Worm (Caenorhabditis elegans) whole organism, young adult: Measurements from ENCODE around the gene lpin-1.

Source experiments
- D2030.7 ChIP-seq: fragments of 200-800 bp; sonication (Bioruptor generic); IDR thresholded peaks from 2 replicates; pipeline ENCODE4 v1.3.6; 2022; ENCODE audit warnings: missing genetic modification reagents, missing genetic modification characterization, missing compliant biosample characterization
- F37B4.10 ChIP-seq: fragments of 200-800 bp; sonication (Bioruptor generic); IDR thresholded peaks from 2 replicates; pipeline ENCODE4 v1.3.6; 2022; ENCODE audit warnings: missing genetic modification characterization, missing compliant biosample characterization
- F49E8.2 ChIP-seq: sonication (generic microtip); optimal IDR thresholded peaks from 3 replicates; lab custom pipeline; 2017; ENCODE audit warnings: missing genetic modification characterization, mild to moderate bottlenecking, missing compliant biosample characterization, antibody characterized with exemption, moderate library complexity; ENCODE audit not compliant: insufficient read depth
- K12H6.12 ChIP-seq: fragments of 200-800 bp; sonication (Bioruptor generic); optimal IDR thresholded peaks from 2 replicates; lab custom pipeline; 2018; ENCODE audit warnings: mild to moderate bottlenecking, missing genetic modification characterization, missing compliant biosample characterization
- T26A5.8 ChIP-seq: sonication (generic microtip); optimal IDR thresholded peaks from 2 replicates; lab custom pipeline; 2016; ENCODE audit warnings: missing genetic modification characterization, missing compliant biosample characterization
- Y53G8AR.9 ChIP-seq: fragments of 200-800 bp; sonication (Bioruptor generic); conservative IDR thresholded peaks from 2 replicates; pipeline ENCODE4 v1.3.6; 2022; ENCODE audit warnings: missing genetic modification reagents, missing genetic modification characterization, missing compliant biosample characterization
- akir-1 ChIP-seq: fragments of 200-800 bp; sonication (Bioruptor generic); optimal IDR thresholded peaks from 2 replicates; lab custom pipeline; 2018; ENCODE audit warnings: mild to moderate bottlenecking, missing genetic modification characterization, moderate library complexity, missing compliant biosample characterization
- aptf-3 ChIP-seq: fragments of 200-800 bp; sonication (Bioruptor generic); IDR thresholded peaks from 2 replicates; pipeline ENCODE4 v1.3.6; 2022; ENCODE audit warnings: missing genetic modification characterization, missing compliant biosample characterization
- athp-1 ChIP-seq: sonication (generic microtip); optimal IDR thresholded peaks from 2 replicates; lab custom pipeline; 2017; ENCODE audit warnings: mild to moderate bottlenecking, missing genetic modification characterization, missing compliant biosample characterization
- attf-5 ChIP-seq: fragments of 200-800 bp; sonication (Bioruptor generic); optimal IDR thresholded peaks from 2 replicates; lab custom pipeline; 2018; ENCODE audit warnings: mild to moderate bottlenecking, missing genetic modification characterization, missing compliant biosample characterization
- cebp-1 ChIP-seq, 2 experiments: fragments of 200-800 bp in 1 of 2; sonication (Bioruptor generic) in 1 of 2; sonication (generic microtip) in 1 of 2; IDR thresholded peaks in 1 of 2; optimal IDR thresholded peaks in 1 of 2; 2 replicates each; pipeline versions ENCODE4 v1.3.6 to Lab custom; 2017 to 2022; ENCODE audit warnings: missing compliant biosample characterization in 2 of 2, missing genetic modification characterization in 2 of 2, mild to moderate bottlenecking in 1 of 2, missing genetic modification reagents in 1 of 2, moderate library complexity in 1 of 2
- ceh-40 ChIP-seq: fragments of 200-800 bp; sonication (Bioruptor generic); IDR thresholded peaks from 2 replicates; pipeline ENCODE4 v1.3.6; 2022; ENCODE audit warnings: missing genetic modification characterization, missing compliant biosample characterization
- ceh-91 ChIP-seq: fragments of 200-800 bp; sonication (Bioruptor generic); IDR thresholded peaks from 2 replicates; pipeline ENCODE4 v1.3.6; 2022; ENCODE audit warnings: missing genetic modification reagents, missing genetic modification characterization, missing compliant biosample characterization
- die-1 ChIP-seq: sonication (generic microtip); optimal IDR thresholded peaks from 2 replicates; lab custom pipeline; 2016; ENCODE audit warnings: missing genotype, mild to moderate bottlenecking, missing genetic modification characterization, missing compliant biosample characterization
- gei-17 ChIP-seq: fragments of 200-800 bp; sonication (Bioruptor generic); optimal IDR thresholded peaks from 2 replicates; lab custom pipeline; 2018; ENCODE audit warnings: mild to moderate bottlenecking, missing genetic modification characterization, missing compliant biosample characterization
- hmg-1.2 ChIP-seq: fragments of 200-800 bp; sonication (Bioruptor generic); IDR thresholded peaks from 2 replicates; pipeline ENCODE4 v1.3.6; 2022; ENCODE audit warnings: missing genetic modification reagents, missing genetic modification characterization, missing compliant biosample characterization
- lin-26 ChIP-seq: fragments of 200-800 bp; sonication (Bioruptor generic); IDR thresholded peaks from 2 replicates; pipeline ENCODE4 v1.3.6; 2022; ENCODE audit warnings: missing genetic modification reagents, missing genetic modification characterization, missing compliant biosample characterization
- lin-35 ChIP-seq, 3 experiments: fragments of 150-350 bp in 2 of 3; sonication (generic microtip) in 1 of 3; optimal IDR thresholded peaks; 2 replicates each; lab custom pipeline; 2014 to 2018; ENCODE audit warnings: missing biosample characterization in 3 of 3, missing genetic modification characterization in 3 of 3, missing genetic modification reagents in 3 of 3
- lsy-27 ChIP-seq: sonication (generic microtip); optimal IDR thresholded peaks from 2 replicates; lab custom pipeline; 2017; ENCODE audit warnings: missing genetic modification characterization, mild to moderate bottlenecking, missing compliant biosample characterization, antibody characterized with exemption, missing genotype, borderline replicate concordance; ENCODE audit not compliant: insufficient read depth
- madf-3 ChIP-seq: fragments of 200-800 bp; sonication (Bioruptor generic); IDR thresholded peaks from 2 replicates; pipeline ENCODE4 v1.3.6; 2022; ENCODE audit warnings: missing genetic modification reagents, missing genetic modification characterization, missing compliant biosample characterization
- madf-6 ChIP-seq: fragments of 200-800 bp; sonication (Bioruptor generic); IDR thresholded peaks from 2 replicates; pipeline ENCODE4 v1.3.6; 2022; ENCODE audit warnings: missing genetic modification reagents, missing genetic modification characterization, missing compliant biosample characterization
- mcd-1 ChIP-seq: fragments of 200-800 bp; sonication (Bioruptor generic); IDR thresholded peaks from 2 replicates; pipeline ENCODE4 v1.3.6; 2022; ENCODE audit warnings: missing genetic modification reagents, missing genetic modification characterization, missing compliant biosample characterization
- nfya-1 ChIP-seq: sonication (generic microtip); optimal IDR thresholded peaks from 2 replicates; lab custom pipeline; 2017; ENCODE audit warnings: antibody characterized with exemption, missing compliant biosample characterization, missing genetic modification characterization, borderline replicate concordance; ENCODE audit not compliant: insufficient read depth
- nhr-80 ChIP-seq: sonication (generic microtip); optimal IDR thresholded peaks from 2 replicates; lab custom pipeline; 2016; ENCODE audit warnings: missing genetic modification characterization, missing compliant biosample characterization
- pbrm-1 ChIP-seq: fragments of 200-800 bp; sonication (Bioruptor generic); IDR thresholded peaks from 2 replicates; pipeline ENCODE4 v1.3.6; 2022; ENCODE audit warnings: missing genetic modification reagents, missing genetic modification characterization, missing compliant biosample characterization
- snpc-1.3 ChIP-seq: sonication (generic microtip); optimal IDR thresholded peaks from 2 replicates; lab custom pipeline; 2017; ENCODE audit warnings: missing genetic modification characterization, mild to moderate bottlenecking, missing compliant biosample characterization, antibody characterized with exemption, moderate library complexity, missing genotype, missing genetic modification reagents; ENCODE audit not compliant: insufficient read depth
- snpc-3.4 ChIP-seq: sonication (generic microtip); optimal IDR thresholded peaks from 2 replicates; lab custom pipeline; 2017; ENCODE audit warnings: missing genetic modification characterization, mild to moderate bottlenecking, missing compliant biosample characterization, antibody characterized with exemption, moderate library complexity, missing genotype, missing genetic modification reagents
- snpc-4 ChIP-seq, 5 experiments: fragments of 150-350 bp in 1 of 5; sonication (generic microtip) in 4 of 5; optimal IDR thresholded peaks; 2 replicates each; lab custom pipeline; 2014 to 2018; ENCODE audit warnings: missing genetic modification characterization in 5 of 5, missing biosample characterization in 3 of 5, antibody characterized with exemption in 2 of 5, mild to moderate bottlenecking in 2 of 5, missing compliant biosample characterization in 2 of 5, missing genotype in 2 of 5, moderate library complexity in 2 of 5, missing genetic modification reagents in 1 of 5
- tlf-1 ChIP-seq: fragments of 200-800 bp; sonication (Bioruptor generic); optimal IDR thresholded peaks from 2 replicates; lab custom pipeline; 2018; ENCODE audit warnings: mild to moderate bottlenecking, missing genetic modification characterization, missing compliant biosample characterization
- unc-130 ChIP-seq: sonication (generic microtip); optimal IDR thresholded peaks from 2 replicates; lab custom pipeline; 2016; ENCODE audit warnings: missing genetic modification reagents, missing genetic modification characterization, missing compliant biosample characterization
- xnd-1 ChIP-seq: sonication (generic microtip); optimal IDR thresholded peaks from 2 replicates; lab custom pipeline; 2016; ENCODE audit warnings: missing genotype, missing genetic modification reagents, missing genetic modification characterization, missing compliant biosample characterization
- ztf-18 ChIP-seq: sonication (generic microtip); optimal IDR thresholded peaks from 2 replicates; lab custom pipeline; 2016; ENCODE audit warnings: missing genotype, mild to moderate bottlenecking, missing genetic modification characterization, missing compliant biosample characterization

Gene lpin-1

DNA sequence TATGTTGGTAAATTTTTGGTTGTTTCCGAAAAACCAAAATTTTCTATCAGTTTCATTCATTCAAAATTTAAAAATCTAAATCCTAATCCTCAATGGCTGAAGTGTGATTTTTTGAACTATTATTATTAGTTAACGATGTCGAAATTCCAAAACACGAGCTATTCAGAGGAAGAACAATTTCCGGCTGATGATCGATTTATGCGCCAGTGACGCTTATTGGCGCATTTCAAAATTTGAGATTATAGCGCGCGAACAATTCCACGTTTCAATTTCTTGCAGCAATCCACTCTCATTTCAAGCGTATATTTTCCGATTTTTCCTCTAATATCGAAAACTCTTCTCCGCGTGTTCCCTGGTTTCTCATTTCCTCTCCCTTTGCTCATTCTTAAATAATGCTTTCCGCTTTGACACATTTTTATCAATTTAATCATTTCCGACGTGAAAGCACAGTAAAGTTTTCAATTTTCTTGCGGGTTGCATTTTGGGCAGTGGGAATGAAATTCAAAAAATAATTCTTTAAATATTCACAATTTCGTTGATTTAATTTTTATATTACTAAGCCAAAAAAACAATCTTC, 10.5 kb upstream of the lpin-1 start (continued):
- TF ChIP-seq xnd-1, result peak; percentile 20
- TF ChIP-seq F49E8.2 (tag; lab: Kevin White, UChicago), result peak; percentile 41
- peak; percentile 91 for TF ChIP-seq ztf-18 (tag; lab: Kevin White, UChicago)
- TF ChIP-seq athp-1, result peak; percentile 53
- no peak for TF ChIP-seq gei-17 (GFP tag; lab: Kevin White, UChicago)
- peak; percentile 46; the same call in 1 of the 2 replicates for TF ChIP-seq ceh-91 (GFP tag; lab: Robert Waterston, UW)
- TF ChIP-seq madf-3 (GFP tag; lab: Robert Waterston, UW), result peak; percentile 67; the same call in 1 of the 2 replicates
- no peak for TF ChIP-seq lsy-27 (tag; lab: Kevin White, UChicago)
- no peak for TF ChIP-seq F37B4.10
- TF ChIP-seq ceh-40 (GFP tag; lab: Robert Waterston, UW), result 0 out of 2 replicates have a peak, but pooled peaks have one; percentile 22
- no peak for TF ChIP-seq hmg-1.2 (GFP tag; lab: Robert Waterston, UW)
- no peak for TF ChIP-seq K12H6.12 (tag; lab: Kevin White, UChicago)
- TF ChIP-seq Y53G8AR.9 (GFP tag; lab: Robert Waterston, UW), result 0 out of 2 replicates have a peak, but pooled peaks have one; percentile 68
- TF ChIP-seq tlf-1, result peak; percentile 37
- TF ChIP-seq lin-35 (GFP tag; optimal IDR thresholded peaks at IDR 0.05; lab: Kevin White, UChicago), result peak in 2 of 3 experiments; percentile 12 to 73
- TF ChIP-seq akir-1 (GFP tag; lab: Kevin White, UChicago), result no peak
- no peak for TF ChIP-seq cebp-1 (GFP tag; IDR thresholded peaks at IDR 0.05; lab: Robert Waterston, UW)
- TF ChIP-seq cebp-1 (tag; optimal IDR thresholded peaks at IDR 0.05; lab: Kevin White, UChicago), result peak; percentile 70
- TF ChIP-seq snpc-4 (GFP tag; optimal IDR thresholded peaks at IDR 0.05; lab: Kevin White, UChicago), result no peak
- peak in 3 of 4 experiments; percentile 8 to 39 (median 9) for TF ChIP-seq snpc-4 (tag; optimal IDR thresholded peaks at IDR 0.05; lab: Kevin White, UChicago)
- no peak for TF ChIP-seq aptf-3 (GFP tag; lab: Robert Waterston, UW)
- TF ChIP-seq D2030.7 (GFP tag; lab: Robert Waterston, UW), result peak; percentile 68
- TF ChIP-seq snpc-3.4 (tag; lab: Kevin White, UChicago), result peak; percentile 46
- TF ChIP-seq, all 124 proteins: peak for 37

DNA sequence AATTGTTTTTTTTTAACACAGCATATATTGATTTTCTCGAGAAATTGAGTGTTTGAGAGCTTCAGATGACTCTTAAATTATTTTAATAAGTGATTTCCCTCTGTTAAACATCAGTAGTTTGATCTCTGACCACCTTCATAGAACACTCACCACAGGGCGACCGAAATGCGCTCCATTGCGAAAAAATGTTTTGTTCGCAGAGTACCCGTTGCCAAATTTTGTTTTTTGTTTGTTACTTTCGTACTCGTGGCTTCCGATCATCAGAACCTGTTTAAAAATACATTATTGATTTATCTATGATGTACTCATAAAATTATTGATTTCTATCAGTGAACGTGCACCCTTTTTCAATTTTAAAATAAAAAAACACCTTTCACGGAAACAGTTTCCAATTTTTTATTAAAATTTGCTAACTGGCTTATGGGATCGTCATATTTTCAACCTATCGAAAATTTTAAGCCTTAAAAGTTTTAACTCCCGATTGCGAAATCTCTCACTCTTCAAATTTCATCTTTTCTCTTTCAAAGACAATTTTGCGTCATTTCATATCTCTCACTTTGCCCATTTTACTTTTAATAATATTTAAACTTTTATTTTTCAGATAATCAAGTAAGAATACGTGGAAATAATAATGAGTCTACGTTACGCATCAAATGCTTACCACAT, 6.9 kb upstream of the lpin-1 start, which contains the start of gene letm-1:
Gene letm-1 (plus strand): TSS at position 598 of the 666 bp plus-strand sequence.
- TF ChIP-seq T26A5.8 (tag; lab: Kevin White, UChicago) (no peak), nfya-1 (tag; lab: Kevin White, UChicago) (no peak), snpc-3.4 (tag; lab: Kevin White, UChicago) (no peak), pbrm-1 (0 out of 2 replicates have a peak, but pooled peaks have one; percentile 24), attf-5 (GFP tag; lab: Kevin White, UChicago) (peak; percentile 21), D2030.7 (GFP tag; lab: Robert Waterston, UW) (no peak), die-1 (tag; lab: Kevin White, UChicago) (no peak), hmg-1.2 (GFP tag; lab: Robert Waterston, UW) (no peak), cebp-1 (GFP tag; IDR thresholded peaks at IDR 0.05; lab: Robert Waterston, UW) (peak; percentile 38; the same call in 1 of the 2 replicates), cebp-1 (tag; optimal IDR thresholded peaks at IDR 0.05; lab: Kevin White, UChicago) (peak; percentile 92), ztf-18 (tag; lab: Kevin White, UChicago) (peak; percentile 15), mcd-1 (GFP tag; lab: Robert Waterston, UW) (peak; percentile 14; the same call in 1 of the 2 replicates), lin-26 (GFP tag; lab: Robert Waterston, UW) (peak; percentile 15; the same call in 1 of the 2 replicates), snpc-1.3 (no peak), nhr-80 (tag; lab: Kevin White, UChicago) (peak; percentile 51), unc-130 (GFP tag; lab: Kevin White, UChicago) (no peak), madf-6 (GFP tag; lab: Robert Waterston, UW) (0 out of 2 replicates have a peak, but pooled peaks have one; percentile 18)
- TF ChIP-seq, all 124 proteins: peak for 8
